Worm (Caenorhabditis elegans): ENCODE results near the gene F13A7.7.
A peak's percentile ranks its signal among the peaks of the same experiment; 100 is the strongest.

Gene F13A7.7

ce11 chrV:16355941-16356340 lies 27.7 kb downstream of the F13A7.7 start (continued):
- no peak for TF ChIP-seq lin-39 (tag; optimal IDR thresholded peaks at IDR 0.05)
- TF ChIP-seq irx-1 (tag; optimal IDR thresholded peaks at IDR 0.05) = peak; percentile 81
- TF ChIP-seq aly-2 (tag; optimal IDR thresholded peaks at IDR 0.05) = peak; percentile 9
- TF ChIP-seq pag-3 (tag; optimal IDR thresholded peaks at IDR 0.05; ENCODE audit: borderline replicate concordance, insufficient read depth) = no peak
- TF ChIP-seq jun-1 (tag; optimal IDR thresholded peaks at IDR 0.05) = peak; percentile 83
- no peak for TF ChIP-seq nhr-28 (tag; optimal IDR thresholded peaks at IDR 0.05)
- TF ChIP-seq dsc-1 (tag; optimal IDR thresholded peaks at IDR 0.05) = peak; percentile 77
- TF ChIP-seq unc-62 (GFP tag; optimal IDR thresholded peaks at IDR 0.05) = no peak
- peak; percentile 84 for TF ChIP-seq blmp-1 (tag; optimal IDR thresholded peaks at IDR 0.05)
- TF ChIP-seq hpl-2 (GFP tag; optimal IDR thresholded peaks at IDR 0.05) = no peak
- peak in 1 of 2 experiments; percentile 67 for TF ChIP-seq ztf-11 (tag; optimal IDR thresholded peaks at IDR 0.05)
- TF ChIP-seq C34B4.2 (tag; optimal IDR thresholded peaks at IDR 0.05) = no peak
- peak; percentile 79 for TF ChIP-seq fkh-10 (GFP tag; optimal IDR thresholded peaks at IDR 0.05)
- TF ChIP-seq sptf-1 (tag; optimal IDR thresholded peaks at IDR 0.05) = no peak
- TF ChIP-seq tbx-2 (tag; optimal IDR thresholded peaks at IDR 0.05) = peak; percentile 90
- no peak for TF ChIP-seq ceh-90 (tag; optimal IDR thresholded peaks at IDR 0.05)
- TF ChIP-seq ceh-88 (GFP tag; IDR thresholded peaks at IDR 0.05) = peak; percentile 68
- peak; percentile 83 for TF ChIP-seq xbp-1 (tag; optimal IDR thresholded peaks at IDR 0.05)
- TF ChIP-seq grh-1 (GFP tag; IDR thresholded peaks at IDR 0.05) = no peak
- TF ChIP-seq isw-1 (GFP tag; IDR thresholded peaks at IDR 0.05) = peak; percentile 76
- peak; percentile 60 for TF ChIP-seq nhr-237 (tag; optimal IDR thresholded peaks at IDR 0.05)
- no peak for TF ChIP-seq aha-1 (tag; optimal IDR thresholded peaks at IDR 0.05)
- TF ChIP-seq nhr-12 (tag; optimal IDR thresholded peaks at IDR 0.05) = no peak
- peak; percentile 87 for TF ChIP-seq elt-2 (tag; optimal IDR thresholded peaks at IDR 0.05)
- TF ChIP-seq nhr-84 (tag; optimal IDR thresholded peaks at IDR 0.05) = no peak
- TF ChIP-seq mep-1 (tag; optimal IDR thresholded peaks at IDR 0.05) = peak; percentile 77
- peak; percentile 38; the same call in 1 of the 2 replicates for TF ChIP-seq mab-9 (GFP tag; IDR thresholded peaks at IDR 0.05)
- peak; percentile 5 for TF ChIP-seq nhr-11 (tag; optimal IDR thresholded peaks at IDR 0.05)
- TF ChIP-seq F16B12.6 (tag; optimal IDR thresholded peaks at IDR 0.05) = peak; percentile 33
- peak; percentile 98 for TF ChIP-seq lin-14 (GFP tag; optimal IDR thresholded peaks at IDR 0.05)
- no peak for TF ChIP-seq unc-30 (tag; optimal IDR thresholded peaks at IDR 0.05)
- TF ChIP-seq ceh-82 (tag; optimal IDR thresholded peaks at IDR 0.05) = peak; percentile 82 to 91 (median 85)

DNA sequence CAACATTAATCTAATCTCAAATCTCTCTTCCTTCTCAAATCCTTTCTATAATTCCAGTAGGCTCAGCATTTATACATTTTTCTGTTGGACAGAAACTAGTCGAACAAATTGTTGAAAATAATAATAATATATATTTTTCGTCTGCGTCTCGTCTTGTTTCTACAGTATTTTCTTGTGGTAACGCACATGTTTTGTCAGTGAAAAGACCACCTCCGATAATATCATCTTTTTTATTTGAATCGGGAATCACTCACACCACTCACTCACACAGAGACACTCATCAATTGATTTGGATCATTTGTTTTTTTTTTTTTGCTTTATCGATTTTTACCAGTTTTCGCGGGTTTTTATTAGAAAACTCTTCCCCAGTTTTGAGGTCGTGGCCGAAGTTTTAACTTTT lies 29.0 kb downstream of the F13A7.7 start:
- no peak for TF ChIP-seq mab-9 (GFP tag; IDR thresholded peaks at IDR 0.05)
- no peak for TF ChIP-seq unc-62 (GFP tag; optimal IDR thresholded peaks at IDR 0.05)
- peak; percentile 52 for TF ChIP-seq lin-14 (GFP tag; optimal IDR thresholded peaks at IDR 0.05)
- peak; percentile 55 for TF ChIP-seq blmp-1 (tag; optimal IDR thresholded peaks at IDR 0.05)
- TF ChIP-seq lsy-2 (tag; optimal IDR thresholded peaks at IDR 0.05) = peak in 1 of 2 experiments; percentile 14
- TF ChIP-seq C04F5.9 (tag; optimal IDR thresholded peaks at IDR 0.05) = no peak
- TF ChIP-seq lin-39 (tag; optimal IDR thresholded peaks at IDR 0.05) = no peak
- TF ChIP-seq snu-23 (GFP tag; optimal IDR thresholded peaks at IDR 0.05) = peak; percentile 18
- peak; percentile 18 for TF ChIP-seq nhr-85 (tag)
- TF ChIP-seq elt-3 (tag; optimal IDR thresholded peaks at IDR 0.05) = peak in 1 of 6 experiments; percentile 31
- peak in 1 of 2 experiments; percentile 6 for TF ChIP-seq lin-35 (GFP tag; optimal IDR thresholded peaks at IDR 0.05)
- peak; percentile 44 for TF ChIP-seq skn-1 (tag; optimal IDR thresholded peaks at IDR 0.05)
- TF ChIP-seq mep-1 (tag; optimal IDR thresholded peaks at IDR 0.05) = peak; percentile 40

DNA sequence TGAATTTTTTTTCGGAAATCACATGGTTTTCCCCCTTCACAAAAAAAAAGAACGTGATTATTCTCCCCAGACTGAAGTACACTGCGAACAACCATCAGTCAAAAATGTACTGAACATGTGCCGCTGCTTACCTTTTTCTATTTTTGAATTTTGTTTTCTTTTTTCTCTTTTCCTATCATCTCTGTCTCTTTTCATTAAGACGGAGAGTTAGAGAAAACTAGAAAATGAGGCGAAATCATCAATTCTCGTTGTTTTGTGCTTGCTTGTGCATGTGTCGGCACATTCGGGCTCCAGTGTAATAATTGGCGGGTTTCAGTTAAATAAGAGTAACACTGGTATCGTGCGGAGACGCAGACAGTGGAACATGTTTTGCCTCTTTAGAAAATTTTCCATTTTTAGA lies 31.3 kb downstream of the F13A7.7 start:
- peak; percentile 72 for TF ChIP-seq lin-14 (GFP tag; optimal IDR thresholded peaks at IDR 0.05)
- no peak for TF ChIP-seq lin-15B (tag; optimal IDR thresholded peaks at IDR 0.05)
- peak in 1 of 2 experiments; percentile 61 for TF ChIP-seq lin-35 (GFP tag; optimal IDR thresholded peaks at IDR 0.05)
- TF ChIP-seq rnt-1 (tag; optimal IDR thresholded peaks at IDR 0.05) = peak; percentile 67
- TF ChIP-seq fos-1 (tag; optimal IDR thresholded peaks at IDR 0.05) = no peak
- peak; percentile 36 for TF ChIP-seq nhr-85 (tag)
- no peak for TF ChIP-seq snpc-4 (tag; optimal IDR thresholded peaks at IDR 0.05)
- peak; percentile 14 for TF ChIP-seq lin-39 (tag; optimal IDR thresholded peaks at IDR 0.05)
- peak in 1 of 3 experiments; percentile 13 for TF ChIP-seq dpl-1 (GFP tag; optimal IDR thresholded peaks at IDR 0.05)
- TF ChIP-seq mdl-1 (tag; optimal IDR thresholded peaks at IDR 0.05) = peak in 1 of 2 experiments; percentile 50
- TF ChIP-seq dsc-1 (tag; optimal IDR thresholded peaks at IDR 0.05) = peak; percentile 51
- peak; percentile 58 for TF ChIP-seq nhr-71 (tag; optimal IDR thresholded peaks at IDR 0.05)
- TF ChIP-seq ceh-88 (GFP tag; IDR thresholded peaks at IDR 0.05) = no peak
- TF ChIP-seq lsy-2 (tag; optimal IDR thresholded peaks at IDR 0.05) = peak in 1 of 2 experiments; percentile 44
- peak; percentile 43 for TF ChIP-seq nhr-20 (tag; optimal IDR thresholded peaks at IDR 0.05)
- TF ChIP-seq mep-1 (tag; optimal IDR thresholded peaks at IDR 0.05) = peak; percentile 39
- 0 out of 2 replicates have a peak, but pooled peaks have one; percentile 28 for TF ChIP-seq nhr-19 (GFP tag; conservative IDR thresholded peaks at IDR 0.05)
- no peak for TF ChIP-seq swsn-7 (tag; optimal IDR thresholded peaks at IDR 0.05)
- no peak for TF ChIP-seq fkh-10 (GFP tag; optimal IDR thresholded peaks at IDR 0.05)
- peak; percentile 34 for TF ChIP-seq snu-23 (GFP tag; optimal IDR thresholded peaks at IDR 0.05)
